Worm (Caenorhabditis elegans) whole organism, L1 larva: ENCODE data around the gene Y37D8A.25.

Experiments
- ceh-82 ChIP-seq, 3 experiments: fragments of 150-350 bp in 1 of 3; sonication (generic microtip) in 2 of 3; optimal IDR thresholded peaks; 2 replicates each; lab custom pipeline; 2014 to 2017; ENCODE audit warnings: missing biosample characterization in 3 of 3, missing genetic modification characterization in 3 of 3
- dpl-1 ChIP-seq, 3 experiments: fragments of 150-350 bp in 2 of 3; sonication (generic microtip) in 1 of 3; optimal IDR thresholded peaks; 2 replicates each; lab custom pipeline; 2014 to 2017; ENCODE audit warnings: missing biosample characterization in 3 of 3, missing genetic modification characterization in 3 of 3, missing genetic modification reagents in 3 of 3
- fos-1 ChIP-seq: fragments of 150-350 bp; optimal IDR thresholded peaks from 2 replicates; lab custom pipeline; 2014; ENCODE audit warnings: missing biosample characterization, missing genetic modification characterization
- lin-13 ChIP-seq: fragments of 150-350 bp; optimal IDR thresholded peaks from 2 replicates; lab custom pipeline; 2014; ENCODE audit warnings: missing biosample characterization, missing genetic modification reagents, missing genetic modification characterization
- lin-15B ChIP-seq: fragments of 150-350 bp; sonication (generic microtip); optimal IDR thresholded peaks from 3 replicates; lab custom pipeline; 2014; ENCODE audit warnings: missing biosample characterization, missing genetic modification characterization
- nhr-12 ChIP-seq: sonication (generic microtip); optimal IDR thresholded peaks from 2 replicates; lab custom pipeline; 2017; ENCODE audit warnings: missing biosample characterization, missing genetic modification characterization
- nhr-76 ChIP-seq: sonication (generic microtip); optimal IDR thresholded peaks from 2 replicates; lab custom pipeline; 2017; ENCODE audit warnings: missing biosample characterization, missing genetic modification characterization
- pag-3 ChIP-seq: sonication (generic microtip); optimal IDR thresholded peaks from 2 replicates; lab custom pipeline; 2017; ENCODE audit warnings: missing genetic modification characterization, mild to moderate bottlenecking, missing compliant biosample characterization, antibody characterized with exemption, borderline replicate concordance; ENCODE audit not compliant: insufficient read depth
- rnt-1 ChIP-seq: sonication (generic microtip); optimal IDR thresholded peaks from 2 replicates; lab custom pipeline; 2016; ENCODE audit warnings: mild to moderate bottlenecking, missing genetic modification characterization, moderate library complexity, missing compliant biosample characterization
- tbx-2 ChIP-seq: sonication (generic microtip); optimal IDR thresholded peaks from 2 replicates; lab custom pipeline; 2016; ENCODE audit warnings: missing genetic modification characterization, missing compliant biosample characterization
- unc-62 ChIP-seq: fragments of 150-350 bp; optimal IDR thresholded peaks from 2 replicates; lab custom pipeline; 2014; ENCODE audit warnings: missing biosample characterization, missing genetic modification reagents, missing genetic modification characterization
- ztf-11 ChIP-seq, 2 experiments: sonication (generic microtip); optimal IDR thresholded peaks; 2 replicates each; lab custom pipeline; 2016 to 2017; ENCODE audit warnings: missing genetic modification characterization in 2 of 2, missing biosample characterization in 1 of 2, missing compliant biosample characterization in 1 of 2

DNA sequence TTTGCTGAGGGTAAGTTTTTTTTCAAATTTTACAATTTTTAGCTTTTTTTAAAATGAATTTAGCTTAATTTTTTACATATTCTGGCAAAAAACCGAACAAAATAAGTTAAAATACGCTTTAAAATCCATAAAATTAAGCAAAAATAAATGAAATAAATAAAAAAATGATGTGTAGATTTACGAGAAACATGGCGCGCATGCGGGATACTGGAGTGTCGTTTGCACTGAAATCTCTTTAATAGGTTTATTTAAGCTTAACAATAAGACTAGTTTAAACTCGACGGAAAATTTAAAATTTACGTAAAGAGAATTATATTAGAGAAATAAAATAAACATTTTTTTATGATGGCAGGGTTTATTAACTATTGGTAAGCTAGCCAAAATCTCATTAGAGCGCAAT lies 1.3 kb upstream of the Y37D8A.25 start:
- TF ChIP-seq ztf-11 (tag; optimal IDR thresholded peaks at IDR 0.05; lab: Kevin White, UChicago) (no peak), lin-15B (tag; lab: Kevin White, UChicago) (no peak), nhr-12 (no peak), dpl-1 (GFP tag; optimal IDR thresholded peaks at IDR 0.05; lab: Kevin White, UChicago) (peak in 1 of 3 experiments; percentile 58), fos-1 (no peak), tbx-2 (tag; lab: Kevin White, UChicago) (no peak), lin-13 (no peak), pag-3 (tag; lab: Kevin White, UChicago) (no peak), nhr-76 (tag; lab: Kevin White, UChicago) (no peak), unc-62 (GFP tag; lab: Kevin White, UChicago) (no peak), rnt-1 (tag; lab: Kevin White, UChicago) (no peak), ceh-82 (tag; optimal IDR thresholded peaks at IDR 0.05; lab: Kevin White, UChicago) (no peak)
